Worm (Caenorhabditis elegans): ENCODE data around the gene baf-1.

baf-1 gene

ce11 chrIII:9485373-9485772 lies 18.1 kb downstream of the baf-1 start, which contains the start of gene bre-3:
Gene bre-3, minus strand, starts transcription at chrIII:9485473.
- TF ChIP-seq blmp-1 (tag; optimal IDR thresholded peaks at IDR 0.05) (no peak), drap-1 (GFP tag; optimal IDR thresholded peaks at IDR 0.05) (no peak), flh-1 (GFP tag; optimal IDR thresholded peaks at IDR 0.05) (no peak), elt-3 (tag; optimal IDR thresholded peaks at IDR 0.05) (no peak), lin-13 (tag; optimal IDR thresholded peaks at IDR 0.05) (no peak), tbx-8 (GFP tag; optimal IDR thresholded peaks at IDR 0.05) (no peak), cnd-1 (tag; optimal IDR thresholded peaks at IDR 0.05) (no peak), lsy-2 (tag; optimal IDR thresholded peaks at IDR 0.05) (no peak)

ce11 chrIII:9487454-9487853 lies 20.2 kb downstream of the baf-1 start:
- TF ChIP-seq sptf-1 (tag; optimal IDR thresholded peaks at IDR 0.05) (no peak), drap-1 (GFP tag; optimal IDR thresholded peaks at IDR 0.05) (no peak), sem-2 (GFP tag; optimal IDR thresholded peaks at IDR 0.05) (no peak), unc-120 (tag; optimal IDR thresholded peaks at IDR 0.05; ENCODE audit: poor library complexity, severe bottlenecking) (no peak), ces-1 (GFP tag; optimal IDR thresholded peaks at IDR 0.05) (no peak), lsy-2 (tag; optimal IDR thresholded peaks at IDR 0.05) (no peak), elt-3 (tag; optimal IDR thresholded peaks at IDR 0.05) (no peak), elt-1 (tag; optimal IDR thresholded peaks at IDR 0.05; ENCODE audit: borderline replicate concordance, insufficient read depth) (no peak), tbx-8 (GFP tag; optimal IDR thresholded peaks at IDR 0.05) (no peak), ham-2 (GFP tag; optimal IDR thresholded peaks at IDR 0.05) (no peak)

ce11 chrIII:9488027-9488426 lies 20.8 kb downstream of the baf-1 start:
- TF ChIP-seq pha-4 (tag; optimal IDR thresholded peaks at IDR 0.05), result no peak
- TF ChIP-seq elt-1 (tag; optimal IDR thresholded peaks at IDR 0.05; ENCODE audit: borderline replicate concordance, insufficient read depth), result no peak
- no peak for TF ChIP-seq lin-13 (tag; optimal IDR thresholded peaks at IDR 0.05)

- TF ChIP-seq unc-39 (tag; optimal IDR thresholded peaks at IDR 0.05) (no peak), nhr-2 (tag; optimal IDR thresholded peaks at IDR 0.05) (no peak), lsy-2 (tag; optimal IDR thresholded peaks at IDR 0.05) (no peak), ces-1 (GFP tag; optimal IDR thresholded peaks at IDR 0.05) (no peak), unc-120 (tag; optimal IDR thresholded peaks at IDR 0.05; ENCODE audit: poor library complexity, severe bottlenecking) (no peak), drap-1 (GFP tag; optimal IDR thresholded peaks at IDR 0.05) (no peak), pha-4 (tag; optimal IDR thresholded peaks at IDR 0.05) (no peak), mls-2 (tag; optimal IDR thresholded peaks at IDR 0.05) (no peak), zip-8 (tag; optimal IDR thresholded peaks at IDR 0.05) (no peak)
Measured at ce11 chrIII:9488431-9488830, 21.2 kb downstream of the baf-1 start, which contains the start of gene nlp-36. Gene nlp-36, plus strand, starts transcription at chrIII:9488731.

- TF ChIP-seq drap-1 (GFP tag; optimal IDR thresholded peaks at IDR 0.05), result no peak
- no peak for TF ChIP-seq mab-5 (tag; optimal IDR thresholded peaks at IDR 0.05)
- no peak for TF ChIP-seq nhr-28 (tag; optimal IDR thresholded peaks at IDR 0.05)
- TF ChIP-seq cnd-1 (tag; optimal IDR thresholded peaks at IDR 0.05), result no peak
- no peak for TF ChIP-seq nhr-76 (tag; optimal IDR thresholded peaks at IDR 0.05)
- no peak for TF ChIP-seq ceh-43 (GFP tag; optimal IDR thresholded peaks at IDR 0.05)
- TF ChIP-seq nhr-2 (tag; optimal IDR thresholded peaks at IDR 0.05), result no peak
- no peak for TF ChIP-seq unc-39 (tag; optimal IDR thresholded peaks at IDR 0.05)
- no peak for TF ChIP-seq snpc-4 (tag; optimal IDR thresholded peaks at IDR 0.05)
- no peak for TF ChIP-seq zip-8 (tag; optimal IDR thresholded peaks at IDR 0.05)
- TF ChIP-seq lsy-2 (tag; optimal IDR thresholded peaks at IDR 0.05), result no peak
- TF ChIP-seq nhr-237 (tag; optimal IDR thresholded peaks at IDR 0.05), result no peak
- no peak for TF ChIP-seq blmp-1 (tag; optimal IDR thresholded peaks at IDR 0.05)
- TF ChIP-seq hlh-1 (tag; optimal IDR thresholded peaks at IDR 0.05), result no peak
- TF ChIP-seq mep-1 (tag; optimal IDR thresholded peaks at IDR 0.05), result no peak
- no peak for TF ChIP-seq nhr-12 (tag; optimal IDR thresholded peaks at IDR 0.05)
- no peak for TF ChIP-seq bed-3 (GFP tag; optimal IDR thresholded peaks at IDR 0.05)
- TF ChIP-seq elt-3 (tag; optimal IDR thresholded peaks at IDR 0.05), result no peak
- TF ChIP-seq M03D4.4 (tag; optimal IDR thresholded peaks at IDR 0.05), result no peak
- TF ChIP-seq ceh-83 (GFP tag; optimal IDR thresholded peaks at IDR 0.05), result no peak
Measured at ce11 chrIII:9489798-9490197, 22.5 kb downstream of the baf-1 start.
